Worm (Caenorhabditis elegans): ENCODE data around the gene C07B5.2.

DNA sequence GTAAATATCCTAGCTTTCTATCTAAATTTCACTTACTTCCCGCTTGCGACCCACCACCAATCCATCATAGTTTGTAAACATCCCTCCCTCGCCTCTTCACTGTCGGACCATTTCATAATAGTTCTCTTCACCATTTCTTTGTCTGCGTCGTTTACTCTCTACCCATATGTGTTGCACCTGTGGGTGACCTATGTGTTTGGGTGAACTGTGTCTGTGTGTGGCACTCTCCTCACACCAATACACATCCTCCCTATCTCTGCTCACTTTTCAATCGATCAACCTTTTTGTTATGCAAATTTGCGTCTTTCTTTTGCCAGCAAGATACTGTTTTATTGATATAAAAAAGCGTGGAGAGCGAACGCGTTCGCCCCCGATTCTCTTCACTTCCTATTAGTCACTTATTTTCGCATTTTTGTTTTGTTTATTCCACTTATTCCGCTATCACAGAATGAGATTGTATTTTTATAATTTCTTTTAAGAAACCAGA lies 12.1 kb downstream of the C07B5.2 start:
- TF ChIP-seq ama-1 (optimal IDR thresholded peaks at IDR 0.05) (no peak), T23F11.4 (GFP tag; optimal IDR thresholded peaks at IDR 0.05) (no peak), hlh-30 (tag; optimal IDR thresholded peaks at IDR 0.05; ENCODE audit: insufficient read depth) (no peak), pros-1 (tag; optimal IDR thresholded peaks at IDR 0.05) (no peak), ceh-45 (GFP tag; IDR thresholded peaks at IDR 0.05) (no peak), fkh-10 (GFP tag; optimal IDR thresholded peaks at IDR 0.05) (no peak), pha-2 (tag; optimal IDR thresholded peaks at IDR 0.05) (no peak), sox-4 (tag; optimal IDR thresholded peaks at IDR 0.05) (no peak), sox-2 (GFP tag; IDR thresholded peaks at IDR 0.05) (no peak), elt-2 (tag; optimal IDR thresholded peaks at IDR 0.05) (no peak), ttx-3 (tag; optimal IDR thresholded peaks at IDR 0.05) (no peak), hlh-6 (tag; optimal IDR thresholded peaks at IDR 0.05) (no peak)

Data from whole organism, late embryonic.